Worm (Caenorhabditis elegans) whole organism, young adult: Measurements from ENCODE around the gene gcy-14.
A peak's percentile ranks its signal among the peaks of the same experiment; 100 is the strongest.

ENCODE experiments used
- B0261.1 ChIP-seq: sonication (generic microtip); optimal IDR thresholded peaks from 2 replicates; lab custom pipeline; 2016; ENCODE audit warnings: mild to moderate bottlenecking, missing genetic modification characterization, moderate library complexity, missing compliant biosample characterization
- D2030.7 ChIP-seq: fragments of 200-800 bp; sonication (Bioruptor generic); IDR thresholded peaks from 2 replicates; pipeline ENCODE4 v1.3.6; 2022; ENCODE audit warnings: missing genetic modification reagents, missing genetic modification characterization, missing compliant biosample characterization
- F33H1.4 ChIP-seq: fragments of 200-800 bp; sonication (Bioruptor generic); IDR thresholded peaks from 2 replicates; pipeline ENCODE4 v1.3.6; 2022; ENCODE audit warnings: missing genetic modification reagents, missing genetic modification characterization, missing compliant biosample characterization
- F37B4.10 ChIP-seq: fragments of 200-800 bp; sonication (Bioruptor generic); IDR thresholded peaks from 2 replicates; pipeline ENCODE4 v1.3.6; 2022; ENCODE audit warnings: missing genetic modification characterization, missing compliant biosample characterization
- F39B2.1 ChIP-seq: fragments of 200-800 bp; sonication (Bioruptor generic); IDR thresholded peaks from 2 replicates; pipeline ENCODE4 v1.3.6; 2022; ENCODE audit warnings: missing genetic modification reagents, missing genetic modification characterization, missing compliant biosample characterization
- F57C9.4 ChIP-seq: sonication (generic microtip); optimal IDR thresholded peaks from 2 replicates; lab custom pipeline; 2017; ENCODE audit warnings: mild to moderate bottlenecking, missing genetic modification characterization, missing compliant biosample characterization
- T07F8.4 ChIP-seq: sonication (generic microtip); optimal IDR thresholded peaks from 2 replicates; lab custom pipeline; 2016; ENCODE audit warnings: mild to moderate bottlenecking, missing genetic modification characterization, moderate library complexity, missing compliant biosample characterization
- Y95B8A.8 ChIP-seq: fragments of 200-800 bp; sonication (Bioruptor generic); IDR thresholded peaks from 2 replicates; pipeline ENCODE4 v1.3.6; 2022; ENCODE audit warnings: missing genetic modification reagents, missing genetic modification characterization, missing compliant biosample characterization
- akir-1 ChIP-seq: fragments of 200-800 bp; sonication (Bioruptor generic); optimal IDR thresholded peaks from 2 replicates; lab custom pipeline; 2018; ENCODE audit warnings: mild to moderate bottlenecking, missing genetic modification characterization, moderate library complexity, missing compliant biosample characterization
- aptf-2 ChIP-seq: fragments of 200-800 bp; sonication (Bioruptor generic); conservative IDR thresholded peaks from 2 replicates; pipeline ENCODE4 v1.3.6; 2022; ENCODE audit warnings: missing genetic modification reagents, missing genetic modification characterization, missing compliant biosample characterization
- athp-1 ChIP-seq: sonication (generic microtip); optimal IDR thresholded peaks from 2 replicates; lab custom pipeline; 2017; ENCODE audit warnings: mild to moderate bottlenecking, missing genetic modification characterization, missing compliant biosample characterization
- bed-2 ChIP-seq: fragments of 200-800 bp; sonication (Bioruptor generic); IDR thresholded peaks from 2 replicates; pipeline ENCODE4 v1.3.6; 2022; ENCODE audit warnings: missing genetic modification reagents, missing genetic modification characterization, missing compliant biosample characterization
- ceh-100 ChIP-seq: fragments of 200-800 bp; sonication (Bioruptor generic); IDR thresholded peaks from 2 replicates; pipeline ENCODE4 v1.3.6; 2022; ENCODE audit warnings: missing genetic modification reagents, missing genetic modification characterization, missing compliant biosample characterization
- ceh-40 ChIP-seq: fragments of 200-800 bp; sonication (Bioruptor generic); IDR thresholded peaks from 2 replicates; pipeline ENCODE4 v1.3.6; 2022; ENCODE audit warnings: missing genetic modification characterization, missing compliant biosample characterization
- ceh-58 ChIP-seq: fragments of 200-800 bp; sonication (Bioruptor generic); IDR thresholded peaks from 2 replicates; pipeline ENCODE4 v1.3.6; 2022; ENCODE audit warnings: missing genetic modification characterization, missing compliant biosample characterization
- chd-7 ChIP-seq: sonication (generic microtip); optimal IDR thresholded peaks from 2 replicates; lab custom pipeline; 2016; ENCODE audit warnings: mild to moderate bottlenecking, missing genetic modification characterization, moderate library complexity, missing compliant biosample characterization
- gei-17 ChIP-seq: fragments of 200-800 bp; sonication (Bioruptor generic); optimal IDR thresholded peaks from 2 replicates; lab custom pipeline; 2018; ENCODE audit warnings: mild to moderate bottlenecking, missing genetic modification characterization, missing compliant biosample characterization
- him-1 ChIP-seq: sonication (generic microtip); optimal IDR thresholded peaks from 2 replicates; lab custom pipeline; 2016; ENCODE audit warnings: missing genotype, missing genetic modification reagents, missing genetic modification characterization, missing compliant biosample characterization
- hmg-1.2 ChIP-seq: fragments of 200-800 bp; sonication (Bioruptor generic); IDR thresholded peaks from 2 replicates; pipeline ENCODE4 v1.3.6; 2022; ENCODE audit warnings: missing genetic modification reagents, missing genetic modification characterization, missing compliant biosample characterization
- let-526 ChIP-seq: fragments of 200-800 bp; sonication (Bioruptor generic); IDR thresholded peaks from 2 replicates; pipeline ENCODE4 v1.3.6; 2022; ENCODE audit warnings: missing genetic modification reagents, missing genetic modification characterization, missing compliant biosample characterization
- lin-26 ChIP-seq: fragments of 200-800 bp; sonication (Bioruptor generic); IDR thresholded peaks from 2 replicates; pipeline ENCODE4 v1.3.6; 2022; ENCODE audit warnings: missing genetic modification reagents, missing genetic modification characterization, missing compliant biosample characterization
- lin-35 ChIP-seq, 3 experiments: fragments of 150-350 bp in 2 of 3; sonication (generic microtip) in 1 of 3; optimal IDR thresholded peaks; 2 replicates each; lab custom pipeline; 2014 to 2018; ENCODE audit warnings: missing biosample characterization in 3 of 3, missing genetic modification characterization in 3 of 3, missing genetic modification reagents in 3 of 3
- lin-54 ChIP-seq: fragments of 200-800 bp; sonication (Bioruptor generic); optimal IDR thresholded peaks from 2 replicates; lab custom pipeline; 2018; ENCODE audit warnings: mild to moderate bottlenecking, missing genetic modification characterization, missing compliant biosample characterization
- lsl-1 ChIP-seq: fragments of 200-800 bp; sonication (Bioruptor generic); optimal IDR thresholded peaks from 2 replicates; lab custom pipeline; 2018; ENCODE audit warnings: mild to moderate bottlenecking, missing genetic modification characterization, moderate library complexity, missing compliant biosample characterization
- madf-10 ChIP-seq: sonication (generic microtip); optimal IDR thresholded peaks from 2 replicates; lab custom pipeline; 2016; ENCODE audit warnings: mild to moderate bottlenecking, missing genetic modification characterization, missing compliant biosample characterization
- mel-28 ChIP-seq: sonication (generic microtip); optimal IDR thresholded peaks from 2 replicates; lab custom pipeline; 2016; ENCODE audit warnings: borderline replicate concordance, mild to moderate bottlenecking, missing genetic modification characterization, missing compliant biosample characterization
- mes-4 ChIP-seq: sonication (generic microtip); optimal IDR thresholded peaks from 2 replicates; lab custom pipeline; 2016; ENCODE audit warnings: missing genotype, missing genetic modification characterization, missing compliant biosample characterization
- nfya-1 ChIP-seq: sonication (generic microtip); optimal IDR thresholded peaks from 2 replicates; lab custom pipeline; 2017; ENCODE audit warnings: antibody characterized with exemption, missing compliant biosample characterization, missing genetic modification characterization, borderline replicate concordance; ENCODE audit not compliant: insufficient read depth
- nhr-27 ChIP-seq: fragments of 200-800 bp; sonication (Bioruptor generic); optimal IDR thresholded peaks from 2 replicates; lab custom pipeline; 2018; ENCODE audit warnings: mild to moderate bottlenecking, missing genetic modification characterization, moderate library complexity, missing compliant biosample characterization
- pbrm-1 ChIP-seq: fragments of 200-800 bp; sonication (Bioruptor generic); IDR thresholded peaks from 2 replicates; pipeline ENCODE4 v1.3.6; 2022; ENCODE audit warnings: missing genetic modification reagents, missing genetic modification characterization, missing compliant biosample characterization
- rcor-1 ChIP-seq: fragments of 200-800 bp; sonication (Bioruptor generic); IDR thresholded peaks from 2 replicates; pipeline ENCODE4 v1.3.6; 2022; ENCODE audit warnings: missing genetic modification reagents, missing genetic modification characterization, missing compliant biosample characterization
- rec-8 ChIP-seq, 2 experiments: sonication (generic microtip); optimal IDR thresholded peaks; 2 replicates each; lab custom pipeline; 2016; ENCODE audit warnings: mild to moderate bottlenecking in 2 of 2, missing genetic modification characterization in 2 of 2, missing genetic modification reagents in 2 of 2, missing genotype in 2 of 2, missing biosample characterization in 1 of 2, missing compliant biosample characterization in 1 of 2, moderate library complexity in 1 of 2
- repo-1 ChIP-seq: sonication (generic microtip); optimal IDR thresholded peaks from 2 replicates; lab custom pipeline; 2017; ENCODE audit warnings: mild to moderate bottlenecking, missing genetic modification characterization, missing compliant biosample characterization
- rpc-1 ChIP-seq, 2 experiments: fragments of 150-350 bp in 1 of 2; sonication (generic microtip) in 1 of 2; optimal IDR thresholded peaks; 2 replicates each; lab custom pipeline; 2014 to 2018; ENCODE audit warnings: missing biosample characterization in 1 of 2, missing genetic modification characterization in 1 of 2, missing genetic modification reagents in 1 of 2, missing genotype in 1 of 2
- snpc-1.1 ChIP-seq: sonication (generic microtip); optimal IDR thresholded peaks from 2 replicates; lab custom pipeline; 2017; ENCODE audit warnings: missing genetic modification characterization, mild to moderate bottlenecking, missing compliant biosample characterization, antibody characterized with exemption, moderate library complexity, missing genotype, missing genetic modification reagents; ENCODE audit not compliant: insufficient read depth
- snpc-4 ChIP-seq, 5 experiments: fragments of 150-350 bp in 1 of 5; sonication (generic microtip) in 4 of 5; optimal IDR thresholded peaks; 2 replicates each; lab custom pipeline; 2014 to 2018; ENCODE audit warnings: missing genetic modification characterization in 5 of 5, missing biosample characterization in 3 of 5, antibody characterized with exemption in 2 of 5, mild to moderate bottlenecking in 2 of 5, missing compliant biosample characterization in 2 of 5, missing genotype in 2 of 5, moderate library complexity in 2 of 5, missing genetic modification reagents in 1 of 5
- tbp1 ChIP-seq: fragments of 200-800 bp; sonication (Bioruptor generic); optimal IDR thresholded peaks from 2 replicates; lab custom pipeline; 2018; ENCODE audit warnings: mild to moderate bottlenecking, missing genetic modification characterization, missing compliant biosample characterization
- unc-130 ChIP-seq: sonication (generic microtip); optimal IDR thresholded peaks from 2 replicates; lab custom pipeline; 2016; ENCODE audit warnings: missing genetic modification reagents, missing genetic modification characterization, missing compliant biosample characterization
- ztf-25 ChIP-seq: fragments of 200-800 bp; sonication (Bioruptor generic); IDR thresholded peaks from 2 replicates; pipeline ENCODE4 v1.3.6; 2022; ENCODE audit warnings: missing genetic modification reagents, missing genetic modification characterization, missing compliant biosample characterization
- ztf-26 ChIP-seq: sonication (generic microtip); optimal IDR thresholded peaks from 2 replicates; lab custom pipeline; 2017; ENCODE audit warnings: missing genetic modification characterization, missing compliant biosample characterization
- ztf-28 ChIP-seq: fragments of 200-800 bp; sonication (Bioruptor generic); IDR thresholded peaks from 2 replicates; pipeline ENCODE4 v1.3.6; 2022; ENCODE audit warnings: missing genetic modification reagents, missing genetic modification characterization, missing compliant biosample characterization
- ztf-3 ChIP-seq: fragments of 200-800 bp; sonication (Bioruptor generic); optimal IDR thresholded peaks from 2 replicates; lab custom pipeline; 2018; ENCODE audit warnings: mild to moderate bottlenecking, missing genetic modification characterization, missing compliant biosample characterization

gcy-14 gene

ce11 chrV:14859380-14859779 lies 8.7 kb downstream of the gcy-14 start:
- TF ChIP-seq F37B4.10 (GFP tag; lab: Robert Waterston, UW) (no peak), mel-28 (no peak), snpc-4 (GFP tag; optimal IDR thresholded peaks at IDR 0.05; lab: Kevin White, UChicago) (no peak), snpc-4 (tag; optimal IDR thresholded peaks at IDR 0.05; lab: Kevin White, UChicago) (no peak), ztf-26 (no peak), rec-8 (tag; optimal IDR thresholded peaks at IDR 0.05; lab: Kevin White, UChicago) (no peak), ceh-58 (GFP tag; lab: Robert Waterston, UW) (no peak), let-526 (GFP tag; lab: Robert Waterston, UW) (no peak), aptf-2 (GFP tag; lab: Robert Waterston, UW) (no peak), akir-1 (GFP tag; lab: Kevin White, UChicago) (no peak), F39B2.1 (GFP tag; lab: Robert Waterston, UW) (no peak), rcor-1 (GFP tag; lab: Robert Waterston, UW) (no peak), repo-1 (tag; lab: Kevin White, UChicago) (no peak), lsl-1 (GFP tag; lab: Kevin White, UChicago) (no peak), lin-26 (GFP tag; lab: Robert Waterston, UW) (no peak), F57C9.4 (no peak)

ce11 chrV:14858503-14858902 lies 9.6 kb downstream of the gcy-14 start, which contains the start of gene npr-13:
Gene npr-13, minus strand, starts transcription at chrV:14858603.
- TF ChIP-seq nfya-1 (no peak), F57C9.4 (no peak), F37B4.10 (GFP tag; lab: Robert Waterston, UW) (no peak), let-526 (GFP tag; lab: Robert Waterston, UW) (no peak), rec-8 (tag; optimal IDR thresholded peaks at IDR 0.05; lab: Kevin White, UChicago) (no peak), lin-35 (GFP tag; optimal IDR thresholded peaks at IDR 0.05; lab: Kevin White, UChicago) (no peak), him-1 (tag; lab: Kevin White, UChicago) (no peak), ztf-25 (no peak)

ce11 chrV:14855626-14856025 lies 12.5 kb downstream of the gcy-14 start:
- TF ChIP-seq ztf-28 (GFP tag; lab: Robert Waterston, UW) (no peak), bed-2 (GFP tag; lab: Robert Waterston, UW) (no peak), B0261.1 (tag; lab: Kevin White, UChicago) (peak; percentile 87), F33H1.4 (GFP tag; lab: Robert Waterston, UW) (peak; percentile 17; the same call in 1 of the 2 replicates), ceh-58 (GFP tag; lab: Robert Waterston, UW) (0 out of 2 replicates have a peak, but pooled peaks have one; percentile 57), him-1 (tag; lab: Kevin White, UChicago) (peak; percentile 69), rec-8 (tag; optimal IDR thresholded peaks at IDR 0.05; lab: Kevin White, UChicago) (peak in 1 of 2 experiments; percentile 67), nhr-27 (tag; lab: Kevin White, UChicago) (peak; percentile 44), pbrm-1 (GFP tag; lab: Robert Waterston, UW) (no peak; the same call in 1 of the 2 replicates), gei-17 (no peak), Y95B8A.8 (GFP tag; lab: Robert Waterston, UW) (0 out of 2 replicates have a peak, but pooled peaks have one; percentile 33), D2030.7 (GFP tag; lab: Robert Waterston, UW) (peak; percentile 48; the same call in 1 of the 2 replicates), unc-130 (GFP tag; lab: Kevin White, UChicago) (no peak), chd-7 (peak; percentile 39), rpc-1 (optimal IDR thresholded peaks at IDR 0.05; lab: Kevin White, UChicago) (peak; percentile 72), rpc-1 (tag; optimal IDR thresholded peaks at IDR 0.05; lab: Kevin White, UChicago) (peak; percentile 75), ceh-40 (GFP tag; lab: Robert Waterston, UW) (no peak), tbp1 (peak; percentile 92), lin-54 (GFP tag; lab: Kevin White, UChicago) (no peak), hmg-1.2 (GFP tag; lab: Robert Waterston, UW) (peak; percentile 68), mes-4 (peak; percentile 23), snpc-1.1 (peak; percentile 88), ztf-3 (GFP tag; lab: Kevin White, UChicago) (no peak), T07F8.4 (tag; lab: Kevin White, UChicago) (peak; percentile 31), athp-1 (peak; percentile 9), F39B2.1 (GFP tag; lab: Robert Waterston, UW) (0 out of 2 replicates have a peak, but pooled peaks have one; percentile 46), ceh-100 (no peak), snpc-4 (GFP tag; optimal IDR thresholded peaks at IDR 0.05; lab: Kevin White, UChicago) (no peak), snpc-4 (tag; optimal IDR thresholded peaks at IDR 0.05; lab: Kevin White, UChicago) (peak; percentile 76 to 89 (median 82)), madf-10 (tag; lab: Kevin White, UChicago) (no peak), let-526 (GFP tag; lab: Robert Waterston, UW) (no peak)
